Fruit fly (Drosophila melanogaster) whole organism, wandering third instar larva: Measurements from ENCODE around the gene CG45002.

Experiments used
- Abd-B ChIP-seq: fragments of >200 bp; optimal IDR thresholded peaks from 2 replicates; lab custom pipeline; 2017; ENCODE audit warnings: missing biosample characterization, missing genetic modification characterization
- CG9705 ChIP-seq: fragments of 200-800 bp; sonication (Bioruptor generic); optimal IDR thresholded peaks from 2 replicates; lab custom pipeline; 2018; ENCODE audit warnings: missing biosample characterization, mild to moderate bottlenecking, missing genetic modification characterization
- Dfd ChIP-seq: fragments of >200 bp; optimal IDR thresholded peaks from 2 replicates; lab custom pipeline; 2017; ENCODE audit warnings: missing biosample characterization, missing genetic modification characterization
- Hr83 ChIP-seq: fragments of 200-300 bp; sonication (Bioruptor generic); optimal IDR thresholded peaks from 2 replicates; lab custom pipeline; 2016; ENCODE audit warnings: missing biosample characterization, mild to moderate bottlenecking, missing genetic modification characterization, moderate library complexity; ENCODE audit not compliant: poor library complexity, severe bottlenecking
- Jra ChIP-seq: sonication (Bioruptor generic); optimal IDR thresholded peaks from 2 replicates; lab custom pipeline; 2016; ENCODE audit warnings: missing biosample characterization, missing genetic modification characterization
- Myc ChIP-seq: fragments of >200 bp; optimal IDR thresholded peaks from 2 replicates; lab custom pipeline; 2017
- dsf ChIP-seq: sonication (Bioruptor generic); optimal IDR thresholded peaks from 2 replicates; lab custom pipeline; 2016; ENCODE audit warnings: missing biosample characterization, missing genetic modification characterization, borderline replicate concordance
- ey ChIP-seq: fragments of 200-800 bp; sonication (Bioruptor generic); optimal IDR thresholded peaks from 2 replicates; lab custom pipeline; 2016; ENCODE audit warnings: missing biosample characterization, missing genetic modification characterization
- foxo ChIP-seq, 2 experiments: fragments of 200-800 bp; sonication (Bioruptor generic); optimal IDR thresholded peaks; 2 replicates in 1 of 2; 3 replicates in 1 of 2; lab custom pipeline; 2016 to 2017; ENCODE audit warnings: missing biosample characterization in 2 of 2, missing genetic modification characterization in 2 of 2
- pan ChIP-seq: fragments of >200 bp; optimal IDR thresholded peaks from 2 replicates; lab custom pipeline; 2017
- psq ChIP-seq: fragments of 200-800 bp; sonication (Bioruptor generic); optimal IDR thresholded peaks from 3 replicates; lab custom pipeline; 2017; ENCODE audit warnings: missing biosample characterization, mild to moderate bottlenecking, missing genetic modification characterization, moderate library complexity
- usp ChIP-seq: fragments of >200 bp; optimal IDR thresholded peaks from 2 replicates; lab custom pipeline; 2017; ENCODE audit warnings: missing biosample characterization, missing genetic modification characterization
- woc ChIP-seq: sonication (Bioruptor generic); optimal IDR thresholded peaks from 2 replicates; lab custom pipeline; 2016; ENCODE audit warnings: missing biosample characterization, mild to moderate bottlenecking, missing genetic modification characterization

- TF ChIP-seq Hr83 (GFP tag; lab: Kevin White, UChicago) (no peak), usp (no peak), Dfd (no peak), pan (lab: Kevin White, UChicago) (no peak), Myc (lab: Kevin White, UChicago) (no peak), psq (GFP tag; lab: Kevin White, UChicago) (no peak), Jra (GFP tag; lab: Kevin White, UChicago) (no peak), foxo (GFP tag; optimal IDR thresholded peaks at IDR 0.05; lab: Kevin White, UChicago) (no peak), dsf (GFP tag; lab: Kevin White, UChicago) (no peak), Abd-B (GFP tag; lab: Kevin White, UChicago) (no peak), woc (GFP tag; lab: Kevin White, UChicago) (no peak), CG9705 (GFP tag; lab: Kevin White, UChicago) (no peak), ey (GFP tag; lab: Kevin White, UChicago) (no peak)
These were observed 14.6 kb upstream of the CG45002 start, which contains the start of gene CG4955 for dm6 chrX:17081147-17081546.
